Fruit fly (Drosophila melanogaster): ENCODE data around the gene CCT6.

CCT6 gene

dm6 chrX:15709624-15709983 lies 36.8 kb upstream of the CCT6 start (continued):
- TF ChIP-seq ind (GFP tag; optimal IDR thresholded peaks at IDR 0.05) (no peak), NFAT (GFP tag; IDR thresholded peaks at IDR 0.05) (no peak), E2f2 (GFP tag; IDR thresholded peaks at IDR 0.05) (no peak; the same call in 1 of the 2 replicates), CG11504 (tag; optimal IDR thresholded peaks at IDR 0.05) (no peak), fd96Cb (tag; optimal IDR thresholded peaks at IDR 0.05) (no peak), Hand (GFP tag; optimal IDR thresholded peaks at IDR 0.05) (no peak), CG4282 (GFP tag; optimal IDR thresholded peaks at IDR 0.05) (peak; percentile 31), CG9727 (GFP tag; optimal IDR thresholded peaks at IDR 0.05) (peak; percentile 19), ara (GFP tag; IDR thresholded peaks at IDR 0.05) (0 out of 2 replicates have a peak, but pooled peaks have one; percentile 22), CG6813 (GFP tag; optimal IDR thresholded peaks at IDR 0.05) (peak; percentile 1), lov (optimal IDR thresholded peaks at IDR 0.05) (no peak), lov (GFP tag; IDR thresholded peaks at IDR 0.05) (no peak), CG5245 (GFP tag; optimal IDR thresholded peaks at IDR 0.05) (no peak), lilli (GFP tag; optimal IDR thresholded peaks at IDR 0.05) (peak; percentile 9), ewg (GFP tag; optimal IDR thresholded peaks at IDR 0.05) (no peak), Side (GFP tag; optimal IDR thresholded peaks at IDR 0.05) (no peak), CG8290 (GFP tag; optimal IDR thresholded peaks at IDR 0.05) (no peak), CG8290 (tag; optimal IDR thresholded peaks at IDR 0.05) (peak in 1 of 2 experiments; percentile 24), CG4730 (GFP tag; IDR thresholded peaks at IDR 0.05) (0 out of 2 replicates have a peak, but pooled peaks have one; percentile 15), Lpt (GFP tag; optimal IDR thresholded peaks at IDR 0.05) (no peak), CG14860 (GFP tag; IDR thresholded peaks at IDR 0.05; ENCODE audit: partially characterized antibody) (no peak), grau (tag; optimal IDR thresholded peaks at IDR 0.05) (peak; percentile 14), chn (GFP tag; optimal IDR thresholded peaks at IDR 0.05) (no peak), CG31365 (tag; optimal IDR thresholded peaks at IDR 0.05) (no peak), Ada2b (GFP tag; IDR thresholded peaks at IDR 0.05) (no peak), CG2678 (tag; optimal IDR thresholded peaks at IDR 0.05) (peak; percentile 3), CG11085 (GFP tag; IDR thresholded peaks at IDR 0.05) (no peak), CG6175 (GFP tag; IDR thresholded peaks at IDR 0.05) (no peak), Asciz (GFP tag; optimal IDR thresholded peaks at IDR 0.05) (no peak)

dm6 chrX:15709984-15710750 lies 36.3 kb upstream of the CCT6 start, which contains the start of the genes CG9281 and CG15601:
CG9281 (minus strand) TSS chrX:15710539.
CG15601 (plus strand) TSS chrX:15710647.
- no peak for TF ChIP-seq Oli (tag; optimal IDR thresholded peaks at IDR 0.05)
- no peak for TF ChIP-seq CG6689 (GFP tag; IDR thresholded peaks at IDR 0.05)
- TF ChIP-seq CG2129 (GFP tag; IDR thresholded peaks at IDR 0.05; ENCODE audit: partially characterized antibody) = no peak
- no peak for TF ChIP-seq chn (GFP tag; optimal IDR thresholded peaks at IDR 0.05)
- no peak for TF ChIP-seq pros (GFP tag; optimal IDR thresholded peaks at IDR 0.05)
- TF ChIP-seq CG1233 (GFP tag; optimal IDR thresholded peaks at IDR 0.05) = no peak
- no peak for TF ChIP-seq CG7271 (tag; optimal IDR thresholded peaks at IDR 0.05)
- TF ChIP-seq Usf (GFP tag; optimal IDR thresholded peaks at IDR 0.05) = no peak
- TF ChIP-seq Hsf (GFP tag; optimal IDR thresholded peaks at IDR 0.05) = no peak
- TF ChIP-seq ab (GFP tag; optimal IDR thresholded peaks at IDR 0.05) = no peak
- TF ChIP-seq Fer3 (tag; optimal IDR thresholded peaks at IDR 0.05) = no peak
- TF ChIP-seq Six4 (GFP tag; optimal IDR thresholded peaks at IDR 0.05) = no peak
- no peak for TF ChIP-seq esg (GFP tag; conservative IDR thresholded peaks at IDR 0.05)
- no peak for TF ChIP-seq CG11398 (GFP tag; optimal IDR thresholded peaks at IDR 0.05)
- TF ChIP-seq CG30431 (GFP tag; optimal IDR thresholded peaks at IDR 0.05) = no peak
- TF ChIP-seq ham (GFP tag; IDR thresholded peaks at IDR 0.05) = no peak
- TF ChIP-seq CG7372 (GFP tag; IDR thresholded peaks at IDR 0.05) = no peak
- TF ChIP-seq CG17802 (tag; optimal IDR thresholded peaks at IDR 0.05) = no peak
- TF ChIP-seq CG11560 (tag; IDR thresholded peaks at IDR 0.05) = no peak
- no peak for TF ChIP-seq CG16815 (GFP tag; optimal IDR thresholded peaks at IDR 0.05)
- no peak for TF ChIP-seq kni (GFP tag; optimal IDR thresholded peaks at IDR 0.05)
- no peak for TF ChIP-seq CG6813 (GFP tag; optimal IDR thresholded peaks at IDR 0.05)
- TF ChIP-seq Hr3 (GFP tag; optimal IDR thresholded peaks at IDR 0.05) = no peak
- no peak for TF ChIP-seq chif (GFP tag; optimal IDR thresholded peaks at IDR 0.05)
- TF ChIP-seq sens (GFP tag) = no peak
- no peak for TF ChIP-seq fd96Cb (tag; optimal IDR thresholded peaks at IDR 0.05)

Data from whole organism, embryonic.